Fruit fly (Drosophila melanogaster) whole organism, adult: ENCODE data around the gene CG12477.

Experiments used
- CG33017 ChIP-seq: fragments of 200-800 bp; sonication (Bioruptor generic); optimal IDR thresholded peaks from 2 replicates; lab custom pipeline; 2018; ENCODE audit warnings: missing biosample characterization, mild to moderate bottlenecking, missing genetic modification characterization, moderate library complexity
- CG5204 ChIP-seq: fragments of 200-800 bp; sonication (Bioruptor generic); optimal IDR thresholded peaks from 2 replicates; lab custom pipeline; 2016; ENCODE audit warnings: missing biosample characterization, missing genetic modification characterization
- Hr96 ChIP-seq: fragments of 200-800 bp; sonication (Bioruptor generic); optimal IDR thresholded peaks from 2 replicates; lab custom pipeline; 2016; ENCODE audit warnings: missing biosample characterization, missing genetic modification characterization
- cic ChIP-seq: fragments of 200-800 bp; sonication (Bioruptor generic); optimal IDR thresholded peaks from 2 replicates; lab custom pipeline; 2017; ENCODE audit warnings: missing biosample characterization, mild to moderate bottlenecking, missing genetic modification characterization, moderate library complexity

- TF ChIP-seq cic (GFP tag; lab: Kevin White, UChicago) (no peak), Hr96 (no peak), CG33017 (tag; lab: Kevin White, UChicago) (no peak), CG5204 (GFP tag; lab: Kevin White, UChicago) (no peak)
Observed at dm6 chr3L:18743679-18744078, 20.6 kb upstream of the CG12477 start.
